Worm (Caenorhabditis elegans): ENCODE data around the gene atx-3.

DNA sequence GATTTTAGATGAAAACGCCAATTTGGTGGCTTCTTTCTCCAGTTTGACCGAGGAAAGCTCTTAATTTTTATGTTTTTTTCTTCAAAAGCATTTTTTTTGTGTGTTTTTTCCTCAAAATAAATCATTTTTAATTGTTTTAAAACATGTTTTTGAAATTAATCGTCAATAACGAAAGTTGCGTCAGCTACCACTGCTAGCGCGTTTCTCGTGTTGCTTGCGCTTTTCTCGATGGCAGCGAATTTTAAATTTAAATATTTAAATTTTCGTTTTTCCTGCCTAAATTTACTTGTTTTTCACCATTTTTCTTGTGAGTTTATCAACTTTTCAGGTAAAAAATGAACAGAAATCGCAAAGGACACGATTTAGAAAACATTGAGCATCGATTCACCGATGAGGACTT lies 39.3 kb downstream of the atx-3 start, which contains the start of gene prde-1:
- no peak for TF ChIP-seq lsy-2 (tag; optimal IDR thresholded peaks at IDR 0.05)
- no peak for TF ChIP-seq nhr-237 (tag; optimal IDR thresholded peaks at IDR 0.05)
- no peak for TF ChIP-seq unc-62 (GFP tag; optimal IDR thresholded peaks at IDR 0.05)
- no peak for TF ChIP-seq ces-1 (GFP tag; optimal IDR thresholded peaks at IDR 0.05)
- TF ChIP-seq unc-39 (tag; optimal IDR thresholded peaks at IDR 0.05): no peak
- no peak for TF ChIP-seq nhr-12 (tag; optimal IDR thresholded peaks at IDR 0.05)
- no peak for TF ChIP-seq elt-3 (tag; optimal IDR thresholded peaks at IDR 0.05)
- TF ChIP-seq mab-5 (tag; optimal IDR thresholded peaks at IDR 0.05): no peak
- TF ChIP-seq sptf-1 (tag; optimal IDR thresholded peaks at IDR 0.05): no peak
- no peak for TF ChIP-seq nhr-76 (tag; optimal IDR thresholded peaks at IDR 0.05)
- TF ChIP-seq nhr-28 (tag; optimal IDR thresholded peaks at IDR 0.05): no peak
- no peak for TF ChIP-seq sem-2 (GFP tag; optimal IDR thresholded peaks at IDR 0.05)

All from whole organism, mixed stage, embryonic.